Worm (Caenorhabditis elegans) whole organism, L3 larva: ENCODE data around the gene elp-1.

Experiments used
- ceh-28 ChIP-seq: fragments of 150-350 bp; optimal IDR thresholded peaks from 2 replicates; lab custom pipeline; 2014; ENCODE audit warnings: missing biosample characterization, missing genetic modification reagents, missing genetic modification characterization
- ceh-9 ChIP-seq: sonication (generic microtip); optimal IDR thresholded peaks from 2 replicates; lab custom pipeline; 2018; ENCODE audit warnings: missing biosample characterization, missing genetic modification characterization
- egl-27 ChIP-seq: sonication (generic microtip); optimal IDR thresholded peaks from 4 replicates; lab custom pipeline; 2017; ENCODE audit warnings: missing biosample characterization, missing genetic modification reagents, missing genetic modification characterization
- elt-3 ChIP-seq, 3 experiments: fragments of 150-350 bp in 1 of 3; sonication (generic microtip) in 2 of 3; optimal IDR thresholded peaks; 2 replicates in 2 of 3; 4 replicates in 1 of 3; lab custom pipeline; 2014 to 2017; ENCODE audit warnings: missing biosample characterization in 3 of 3, missing genetic modification characterization in 3 of 3
- mdl-1 ChIP-seq: fragments of 150-350 bp; optimal IDR thresholded peaks from 2 replicates; lab custom pipeline; 2014; ENCODE audit warnings: missing biosample characterization, missing genetic modification characterization
- nhr-11 ChIP-seq: fragments of 150-350 bp; optimal IDR thresholded peaks from 2 replicates; lab custom pipeline; 2014; ENCODE audit warnings: missing biosample characterization, missing genetic modification characterization
- nhr-12 ChIP-seq: fragments of 150-350 bp; optimal IDR thresholded peaks from 2 replicates; lab custom pipeline; 2014; ENCODE audit warnings: missing biosample characterization, missing genetic modification characterization
- nhr-25 ChIP-seq: sonication (generic microtip); optimal IDR thresholded peaks from 2 replicates; lab custom pipeline; 2017; ENCODE audit warnings: missing biosample characterization, missing genetic modification characterization
- tbx-2 ChIP-seq: sonication (generic microtip); optimal IDR thresholded peaks from 2 replicates; lab custom pipeline; 2016; ENCODE audit warnings: mild to moderate bottlenecking, missing genetic modification characterization, missing compliant biosample characterization
- ztf-4 ChIP-seq: fragments of 150-350 bp; optimal IDR thresholded peaks from 2 replicates; lab custom pipeline; 2014; ENCODE audit warnings: missing biosample characterization, missing genetic modification characterization

DNA sequence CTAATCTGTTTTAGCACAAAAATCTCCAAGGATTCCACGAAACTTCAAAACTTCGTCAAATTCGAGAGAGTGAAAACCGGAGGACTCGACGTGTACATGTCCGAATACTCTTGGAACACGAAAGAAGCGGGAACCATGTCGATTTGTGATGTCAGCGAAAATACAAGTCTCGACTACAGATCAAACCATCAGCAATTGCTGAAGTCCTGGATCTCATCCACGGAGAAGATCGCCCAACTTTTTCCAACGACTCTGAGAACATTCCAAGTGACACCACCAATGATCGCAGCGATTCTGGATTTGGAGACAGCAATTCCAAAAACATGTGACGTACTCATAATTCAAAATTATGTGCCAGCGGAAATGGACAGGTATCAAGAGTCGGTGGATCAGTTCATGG is 47.5 kb downstream of the elp-1 start:
- no peak for TF ChIP-seq ceh-28 (tag; lab: Kevin White, UChicago)
- TF ChIP-seq egl-27, result no peak
- no peak for TF ChIP-seq nhr-11 (tag; lab: Kevin White, UChicago)
- no peak for TF ChIP-seq ztf-4 (tag; lab: Kevin White, UChicago)
- TF ChIP-seq ceh-9 (tag; lab: Kevin White, UChicago), result no peak
- no peak for TF ChIP-seq elt-3 (tag; optimal IDR thresholded peaks at IDR 0.05; lab: Kevin White, UChicago)
- no peak for TF ChIP-seq nhr-25 (tag; lab: Kevin White, UChicago)
- TF ChIP-seq mdl-1, result no peak
- no peak for TF ChIP-seq nhr-12 (tag; lab: Kevin White, UChicago)
- TF ChIP-seq tbx-2 (tag; lab: Kevin White, UChicago), result no peak
